Fruit fly (Drosophila melanogaster): ENCODE results near the gene msl-1.

msl-1 gene

dm6 chr2L:18677910-18678639 is 10.5 kb downstream of the msl-1 start (continued):
- TF ChIP-seq prd (optimal IDR thresholded peaks at IDR 0.05), result no peak
- TF ChIP-seq prd (GFP tag; IDR thresholded peaks at IDR 0.05), result no peak
- no peak for TF ChIP-seq Ravus (GFP tag; IDR thresholded peaks at IDR 0.05)
- no peak for TF ChIP-seq pita (GFP tag; optimal IDR thresholded peaks at IDR 0.05)
- TF ChIP-seq CG17912 (GFP tag; optimal IDR thresholded peaks at IDR 0.05), result no peak
- TF ChIP-seq pnt (GFP tag; optimal IDR thresholded peaks at IDR 0.05), result no peak
- TF ChIP-seq chn (GFP tag; optimal IDR thresholded peaks at IDR 0.05), result no peak
- TF ChIP-seq CG3838 (GFP tag; optimal IDR thresholded peaks at IDR 0.05), result no peak
- TF ChIP-seq CG11085 (GFP tag; IDR thresholded peaks at IDR 0.05), result no peak
- no peak for TF ChIP-seq sens-2 (GFP tag; IDR thresholded peaks at IDR 0.05)
- TF ChIP-seq slbo (GFP tag; IDR thresholded peaks at IDR 0.05), result peak; percentile 31
- no peak for TF ChIP-seq z (GFP tag; IDR thresholded peaks at IDR 0.05)
- TF ChIP-seq stwl (tag; optimal IDR thresholded peaks at IDR 0.05), result no peak
- no peak for TF ChIP-seq CG4730 (GFP tag; IDR thresholded peaks at IDR 0.05)
- TF ChIP-seq CG15073 (GFP tag; optimal IDR thresholded peaks at IDR 0.05), result no peak
- TF ChIP-seq CG10959 (GFP tag; IDR thresholded peaks at IDR 0.05), result no peak
- TF ChIP-seq ap (GFP tag; IDR thresholded peaks at IDR 0.05), result no peak
- TF ChIP-seq Bgb (GFP tag; IDR thresholded peaks at IDR 0.05; ENCODE audit: partially characterized antibody), result no peak
- TF ChIP-seq gem (tag; optimal IDR thresholded peaks at IDR 0.05), result no peak
- TF ChIP-seq jumu (GFP tag; optimal IDR thresholded peaks at IDR 0.05), result no peak
- 0 out of 2 replicates have a peak, but pooled peaks have one; percentile 5 for TF ChIP-seq E2f2 (GFP tag; IDR thresholded peaks at IDR 0.05)
- TF ChIP-seq CG1602 (GFP tag; optimal IDR thresholded peaks at IDR 0.05), result no peak
- no peak for TF ChIP-seq CG12219 (GFP tag; optimal IDR thresholded peaks at IDR 0.05)
- no peak for TF ChIP-seq CG6689 (GFP tag; IDR thresholded peaks at IDR 0.05)
- TF ChIP-seq jing (GFP tag; optimal IDR thresholded peaks at IDR 0.05), result no peak
- no peak for TF ChIP-seq CG11560 (tag; IDR thresholded peaks at IDR 0.05)
- TF ChIP-seq Aef1 (GFP tag; IDR thresholded peaks at IDR 0.05), result no peak
- TF ChIP-seq gt (GFP tag; IDR thresholded peaks at IDR 0.05), result no peak
- TF ChIP-seq Sry-δ (GFP tag; optimal IDR thresholded peaks at IDR 0.05), result no peak
- no peak for TF ChIP-seq ara (GFP tag; IDR thresholded peaks at IDR 0.05)
- no peak for TF ChIP-seq so (GFP tag; IDR thresholded peaks at IDR 0.05)
- no peak for TF ChIP-seq Atf6 (GFP tag; IDR thresholded peaks at IDR 0.05)
- no peak for TF ChIP-seq CG13894 (tag; optimal IDR thresholded peaks at IDR 0.05)
- TF ChIP-seq CG1792 (GFP tag; optimal IDR thresholded peaks at IDR 0.05), result no peak
- no peak for TF ChIP-seq CG13296 (GFP tag; optimal IDR thresholded peaks at IDR 0.05)
- TF ChIP-seq Ptx1 (GFP tag; IDR thresholded peaks at IDR 0.05), result peak; percentile 43; the same call in 1 of the 2 replicates
- no peak for TF ChIP-seq Awh (GFP tag; IDR thresholded peaks at IDR 0.05)
- peak; percentile 22 for TF ChIP-seq CG9727 (GFP tag; optimal IDR thresholded peaks at IDR 0.05)
- TF ChIP-seq btn (GFP tag; optimal IDR thresholded peaks at IDR 0.05), result no peak
- no peak for TF ChIP-seq Vsx1 (GFP tag; optimal IDR thresholded peaks at IDR 0.05)
- no peak for TF ChIP-seq CG32772 (GFP tag; IDR thresholded peaks at IDR 0.05)
- TF ChIP-seq otp (GFP tag; IDR thresholded peaks at IDR 0.05), result 0 out of 3 replicates have a peak, but pooled peaks have one; percentile 4
- TF ChIP-seq emc (GFP tag; optimal IDR thresholded peaks at IDR 0.05), result no peak
- 0 out of 2 replicates have a peak, but pooled peaks have one; percentile 23 for TF ChIP-seq CG9932 (GFP tag; IDR thresholded peaks at IDR 0.05)
- TF ChIP-seq vfl (GFP tag; optimal IDR thresholded peaks at IDR 0.05), result no peak
- no peak for TF ChIP-seq Trl (optimal IDR thresholded peaks at IDR 0.05)
- TF ChIP-seq Trl (GFP tag; optimal IDR thresholded peaks at IDR 0.05), result no peak
- peak; percentile 50; the same call in 2 of the 3 replicates for TF ChIP-seq row (GFP tag; IDR thresholded peaks at IDR 0.05)
- no peak for TF ChIP-seq fd3F (GFP tag; optimal IDR thresholded peaks at IDR 0.05)
- TF ChIP-seq toy (GFP tag; IDR thresholded peaks at IDR 0.05), result no peak
- TF ChIP-seq CG1024 (GFP tag; IDR thresholded peaks at IDR 0.05), result no peak
- TF ChIP-seq chm (GFP tag; IDR thresholded peaks at IDR 0.05), result no peak
- TF ChIP-seq CG31441 (GFP tag; IDR thresholded peaks at IDR 0.05), result no peak
